Worm (Caenorhabditis elegans) whole organism, L4/young adult: ENCODE data around the gene F37H8.5.

ENCODE experiments used
- W03F9.2 ChIP-seq: fragments of 150-350 bp; optimal IDR thresholded peaks from 2 replicates; lab custom pipeline; 2014; ENCODE audit warnings: missing biosample characterization, missing genetic modification characterization
- dao-5 ChIP-seq: sonication (generic microtip); optimal IDR thresholded peaks from 2 replicates; lab custom pipeline; 2016; ENCODE audit warnings: missing genotype, missing genetic modification characterization, moderate library complexity, missing compliant biosample characterization
- him-1 ChIP-seq: sonication (generic microtip); optimal IDR thresholded peaks from 2 replicates; lab custom pipeline; 2016; ENCODE audit warnings: missing genotype, missing genetic modification reagents, missing genetic modification characterization, missing compliant biosample characterization

- no peak for TF ChIP-seq W03F9.2 (tag; lab: Kevin White, UChicago)
- TF ChIP-seq dao-5 (tag; lab: Kevin White, UChicago): no peak
- TF ChIP-seq him-1 (tag; lab: Kevin White, UChicago): no peak
Measured at ce11 chrII:11153080-11153479, 34.9 kb upstream of the F37H8.5 start.
